Fruit fly (Drosophila melanogaster) whole organism, embryonic: ENCODE data around the gene dysf.

Source experiments
- CG10654 ChIP-seq: fragments of 200-800 bp; sonication (Bioruptor generic); optimal IDR thresholded peaks from 2 replicates; lab custom pipeline; 2016; ENCODE audit warnings: missing biosample characterization, missing genetic modification characterization
- CG8478 ChIP-seq: fragments of >200 bp; optimal IDR thresholded peaks from 2 replicates; lab custom pipeline; 2018
- Dip2 ChIP-seq: fragments of 200-800 bp; sonication (Bioruptor generic); IDR thresholded peaks from 2 replicates; pipeline ENCODE4 v1.3.6; 2022; ENCODE audit warnings: missing biosample characterization, missing genetic modification characterization
- Sin3A ChIP-seq: fragments of >200 bp; optimal IDR thresholded peaks from 2 replicates; lab custom pipeline; 2018
- gcm2 ChIP-seq: fragments of 200-800 bp; sonication (Bioruptor generic); optimal IDR thresholded peaks from 2 replicates; lab custom pipeline; 2016; ENCODE audit warnings: missing biosample characterization, missing genetic modification characterization
- lbe ChIP-seq: fragments of 200-800 bp; sonication (Bioruptor generic); optimal IDR thresholded peaks from 2 replicates; lab custom pipeline; 2016; ENCODE audit warnings: missing biosample characterization, mild to moderate bottlenecking, missing genetic modification characterization
- lola ChIP-seq, 3 experiments: fragments of >200 bp in 2 of 3; fragments of 200-800 bp in 1 of 3; sonication (Bioruptor generic) in 1 of 3; optimal IDR thresholded peaks; 2 replicates each; lab custom pipeline; 2017 to 2019; ENCODE audit warnings: missing biosample characterization in 3 of 3, missing genetic modification characterization in 3 of 3, mild to moderate bottlenecking in 1 of 3, moderate library complexity in 1 of 3
- tin ChIP-seq: fragments of 200-800 bp; sonication (Bioruptor generic); optimal IDR thresholded peaks from 3 replicates; lab custom pipeline; 2016; ENCODE audit warnings: missing biosample characterization, missing genetic modification characterization

DNA sequence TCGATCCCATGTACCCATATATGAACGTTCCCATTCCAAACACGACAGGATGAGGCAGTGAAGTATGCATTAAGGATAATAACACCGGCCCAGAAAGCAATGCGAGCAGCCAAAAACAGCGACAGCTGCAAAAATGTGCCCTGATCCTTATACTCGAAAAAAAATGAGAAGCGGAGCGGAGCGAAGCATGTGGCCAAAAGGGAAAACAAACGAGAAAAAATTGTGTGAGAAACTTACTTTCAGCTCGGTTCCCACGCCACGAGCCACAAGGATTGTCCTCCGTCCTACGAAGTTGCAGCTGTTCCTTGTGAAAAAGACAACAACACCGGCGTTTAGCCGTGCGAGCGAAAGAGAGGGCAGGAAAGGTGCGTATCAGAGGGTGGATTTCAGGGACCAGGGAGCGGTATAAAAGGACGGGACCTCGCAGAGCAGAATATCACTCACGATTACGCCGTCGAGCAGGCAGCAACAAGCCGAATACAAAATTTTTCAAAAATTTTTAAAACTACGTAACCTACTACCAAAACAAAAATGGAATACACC is 58.6 kb downstream of the dysf start:
- no peak for TF ChIP-seq CG8478 (lab: Kevin White, UChicago)
- TF ChIP-seq Dip2 (GFP tag; lab: Robert Waterston, UW), result no peak
- TF ChIP-seq tin (GFP tag; lab: Kevin White, UChicago), result no peak
- no peak for TF ChIP-seq lbe (GFP tag; lab: Kevin White, UChicago)
- no peak for TF ChIP-seq Sin3A (lab: Kevin White, UChicago)
- no peak for TF ChIP-seq gcm2 (GFP tag; lab: Kevin White, UChicago)
- no peak for TF ChIP-seq CG10654 (GFP tag; lab: Kevin White, UChicago)
- no peak for TF ChIP-seq lola (GFP tag; optimal IDR thresholded peaks at IDR 0.05; lab: Kevin White, UChicago)
